Fruit fly (Drosophila melanogaster): ENCODE measurements around the gene CG18231.
A peak's percentile ranks its signal among the peaks of the same experiment; 100 is the strongest.

The CG18231 gene

dm6 chr3L:18625786-18626185, 18.5 kb downstream of the CG18231 start, which contains the start of gene MYPT-75D (continued):
- TF ChIP-seq maf-S (GFP tag; optimal IDR thresholded peaks at IDR 0.05) = no peak
- no peak for TF ChIP-seq danr (GFP tag; IDR thresholded peaks at IDR 0.05)
- no peak for TF ChIP-seq nau (GFP tag; optimal IDR thresholded peaks at IDR 0.05)
- TF ChIP-seq CG8388 (GFP tag; optimal IDR thresholded peaks at IDR 0.05) = no peak
- TF ChIP-seq dmrt99B (tag; optimal IDR thresholded peaks at IDR 0.05) = no peak
- TF ChIP-seq fd96Cb (tag; optimal IDR thresholded peaks at IDR 0.05) = no peak
- TF ChIP-seq Dbx (GFP tag; IDR thresholded peaks at IDR 0.05) = peak; percentile 52; the same call in 2 of the 3 replicates
- TF ChIP-seq TFAM (GFP tag; optimal IDR thresholded peaks at IDR 0.05) = no peak
- no peak for TF ChIP-seq CG7372 (GFP tag; IDR thresholded peaks at IDR 0.05)
- no peak for TF ChIP-seq ase (GFP tag; IDR thresholded peaks at IDR 0.05)
- no peak for TF ChIP-seq Dip2 (GFP tag; IDR thresholded peaks at IDR 0.05)
- peak; percentile 91 for TF ChIP-seq zen2 (GFP tag; IDR thresholded peaks at IDR 0.05; ENCODE audit: partially characterized antibody)
- peak; percentile 96 for TF ChIP-seq CG11560 (tag; IDR thresholded peaks at IDR 0.05)
- TF ChIP-seq lov (optimal IDR thresholded peaks at IDR 0.05) = no peak
- TF ChIP-seq lov (GFP tag; IDR thresholded peaks at IDR 0.05) = no peak
- no peak for TF ChIP-seq Bteb2 (GFP tag; optimal IDR thresholded peaks at IDR 0.05)
- TF ChIP-seq mirr (GFP tag; optimal IDR thresholded peaks at IDR 0.05) = peak; percentile 44
- no peak for TF ChIP-seq CG11695 (GFP tag; IDR thresholded peaks at IDR 0.05)
- peak; percentile 54; the same call in 1 of the 3 replicates for TF ChIP-seq mld (GFP tag; IDR thresholded peaks at IDR 0.05; ENCODE audit: partially characterized antibody)
- TF ChIP-seq CG2116 (GFP tag; optimal IDR thresholded peaks at IDR 0.05) = peak; percentile 91
- peak; percentile 36 for TF ChIP-seq D19A (tag; optimal IDR thresholded peaks at IDR 0.05)
- TF ChIP-seq ems (GFP tag; optimal IDR thresholded peaks at IDR 0.05) = peak; percentile 14
- no peak for TF ChIP-seq CG18599 (GFP tag; optimal IDR thresholded peaks at IDR 0.05)
- peak; percentile 75 for TF ChIP-seq ci (GFP tag; IDR thresholded peaks at IDR 0.05)
- TF ChIP-seq CG7928 (GFP tag; optimal IDR thresholded peaks at IDR 0.05) = no peak
- peak; percentile 35 for TF ChIP-seq CG17359 (tag; optimal IDR thresholded peaks at IDR 0.05)
- peak; percentile 8 for TF ChIP-seq psq (GFP tag; optimal IDR thresholded peaks at IDR 0.05)
- no peak for TF ChIP-seq CoRest (tag; optimal IDR thresholded peaks at IDR 0.05)
- no peak for TF ChIP-seq CG4854 (GFP tag; optimal IDR thresholded peaks at IDR 0.05)
- peak; percentile 37 for TF ChIP-seq cwo (GFP tag; optimal IDR thresholded peaks at IDR 0.05)
- no peak for TF ChIP-seq CG6854 (GFP tag; optimal IDR thresholded peaks at IDR 0.05)
- TF ChIP-seq CG12391 (tag; optimal IDR thresholded peaks at IDR 0.05) = peak; percentile 31
- peak; percentile 60 for TF ChIP-seq CG34376 (GFP tag; optimal IDR thresholded peaks at IDR 0.05)
- peak; percentile 43; the same call in 1 of the 2 replicates for TF ChIP-seq HLH3B (GFP tag; IDR thresholded peaks at IDR 0.05)
- no peak for TF ChIP-seq Sox102F (GFP tag; optimal IDR thresholded peaks at IDR 0.05)
- TF ChIP-seq CG5953 (GFP tag; IDR thresholded peaks at IDR 0.05) = no peak
- no peak for TF ChIP-seq btn (GFP tag; optimal IDR thresholded peaks at IDR 0.05)
- TF ChIP-seq Sox100B (GFP tag; optimal IDR thresholded peaks at IDR 0.05) = no peak
- peak in 1 of 3 experiments; percentile 86 for TF ChIP-seq Stat92E (GFP tag; optimal IDR thresholded peaks at IDR 0.05)
- peak; percentile 59 for TF ChIP-seq CG10267 (tag; optimal IDR thresholded peaks at IDR 0.05)
- no peak for TF ChIP-seq Abd-B (GFP tag; optimal IDR thresholded peaks at IDR 0.05)
- TF ChIP-seq sisA (GFP tag; IDR thresholded peaks at IDR 0.05) = no peak
- TF ChIP-seq CG10147 (GFP tag; optimal IDR thresholded peaks at IDR 0.05) = no peak
- TF ChIP-seq lmd (GFP tag; IDR thresholded peaks at IDR 0.05) = no peak
- no peak for TF ChIP-seq h (optimal IDR thresholded peaks at IDR 0.05)
- TF ChIP-seq stwl (tag; optimal IDR thresholded peaks at IDR 0.05) = peak; percentile 89
- TF ChIP-seq CG14014 (GFP tag; IDR thresholded peaks at IDR 0.05) = no peak
- no peak for TF ChIP-seq CG3847 (GFP tag; IDR thresholded peaks at IDR 0.05)
- peak; percentile 46; the same call in 1 of the 2 replicates for TF ChIP-seq NFAT (GFP tag; IDR thresholded peaks at IDR 0.05)
- peak; percentile 36 for TF ChIP-seq MBD-R2 (GFP tag; IDR thresholded peaks at IDR 0.05)
- TF ChIP-seq dati (GFP tag; IDR thresholded peaks at IDR 0.05) = no peak
- TF ChIP-seq Camta (GFP tag; optimal IDR thresholded peaks at IDR 0.05) = peak; percentile 29
